Worm (Caenorhabditis elegans): ENCODE measurements around the gene F38B2.6.

ce11 chrX:11324240-11324639 lies 43.2 kb upstream of the F38B2.6 start, which contains the start of gene asm-2:
- TF ChIP-seq tbx-2 (tag; optimal IDR thresholded peaks at IDR 0.05), result no peak
- TF ChIP-seq ama-1 (optimal IDR thresholded peaks at IDR 0.05), result no peak
- no peak for TF ChIP-seq nhr-12 (tag; optimal IDR thresholded peaks at IDR 0.05)
- no peak for TF ChIP-seq lir-3 (tag; optimal IDR thresholded peaks at IDR 0.05; ENCODE audit: poor library complexity)
- TF ChIP-seq mab-9 (GFP tag; IDR thresholded peaks at IDR 0.05), result no peak
- no peak for TF ChIP-seq ztf-11 (tag; optimal IDR thresholded peaks at IDR 0.05)
- TF ChIP-seq lsy-2 (tag; optimal IDR thresholded peaks at IDR 0.05), result no peak
- TF ChIP-seq mep-1 (tag; optimal IDR thresholded peaks at IDR 0.05), result no peak
- no peak for TF ChIP-seq fos-1 (tag; optimal IDR thresholded peaks at IDR 0.05)
- TF ChIP-seq rnt-1 (tag; optimal IDR thresholded peaks at IDR 0.05), result no peak
- no peak for TF ChIP-seq sptf-1 (tag; optimal IDR thresholded peaks at IDR 0.05)
